Worm (Caenorhabditis elegans): ENCODE results near the gene C49H3.3.

ce11 chrIV:7881726-7882125, 42.4 kb upstream of the C49H3.3 start, which contains the start of gene atic-1:
- TF ChIP-seq ZK546.5 (tag; optimal IDR thresholded peaks at IDR 0.05): no peak
- TF ChIP-seq alr-1 (tag; optimal IDR thresholded peaks at IDR 0.05): no peak
- no peak for TF ChIP-seq nhr-21 (tag; optimal IDR thresholded peaks at IDR 0.05)
- TF ChIP-seq nhr-77 (tag; optimal IDR thresholded peaks at IDR 0.05): no peak
- TF ChIP-seq mab-5 (tag; optimal IDR thresholded peaks at IDR 0.05): no peak
- no peak for TF ChIP-seq lin-11 (tag; optimal IDR thresholded peaks at IDR 0.05)
- TF ChIP-seq nhr-23 (tag; optimal IDR thresholded peaks at IDR 0.05): no peak
- TF ChIP-seq Y55F3AM.14 (GFP tag; optimal IDR thresholded peaks at IDR 0.05): no peak
- no peak for TF ChIP-seq nhr-25 (tag; optimal IDR thresholded peaks at IDR 0.05)
- TF ChIP-seq nhr-6 (tag; optimal IDR thresholded peaks at IDR 0.05): no peak
- no peak for TF ChIP-seq unc-62 (GFP tag; optimal IDR thresholded peaks at IDR 0.05)
